Worm (Caenorhabditis elegans): Measurements from ENCODE around the gene C18A3.7.

DNA sequence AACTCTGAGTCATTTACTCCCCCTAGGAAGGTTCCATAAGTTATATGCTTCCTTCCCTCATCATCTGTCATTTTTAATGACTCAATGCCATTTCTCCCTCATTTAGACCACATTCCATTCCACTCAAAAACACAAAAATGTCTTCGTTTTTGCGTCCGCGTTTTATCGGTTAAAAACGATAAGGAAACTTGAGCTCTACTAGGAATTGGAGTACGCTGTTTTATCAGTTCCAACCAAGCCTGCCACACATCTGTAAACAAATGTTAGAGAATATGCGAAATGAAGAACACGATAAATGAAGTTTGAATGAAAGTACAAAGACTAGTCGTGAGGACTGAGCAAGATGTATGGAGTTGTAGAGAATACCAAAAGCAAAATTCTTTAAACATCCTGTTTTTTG, 18.2 kb upstream of the C18A3.7 start:
- TF ChIP-seq lsl-1 (GFP tag; optimal IDR thresholded peaks at IDR 0.05): no peak
- no peak for TF ChIP-seq rpc-1 (optimal IDR thresholded peaks at IDR 0.05)
- no peak for TF ChIP-seq rpc-1 (tag; optimal IDR thresholded peaks at IDR 0.05)
- TF ChIP-seq ama-1 (optimal IDR thresholded peaks at IDR 0.05): no peak
- no peak for TF ChIP-seq ama-1 (GFP tag; optimal IDR thresholded peaks at IDR 0.05)
- no peak for TF ChIP-seq F52B5.7 (tag; optimal IDR thresholded peaks at IDR 0.05)
- TF ChIP-seq pha-4 (tag; optimal IDR thresholded peaks at IDR 0.05): no peak
- TF ChIP-seq let-526 (GFP tag; IDR thresholded peaks at IDR 0.05): no peak
- TF ChIP-seq hsf-1 (GFP tag; IDR thresholded peaks at IDR 0.05): no peak

All from whole organism, young adult.